Worm (Caenorhabditis elegans): ENCODE results near the gene Y39A3A.2.
"Not testable (repeated sequence)": the region's sequence is repeated elsewhere in the genome, so short reads cannot be mapped to it uniquely, and the experiment has no call there.

Y39A3A.2 gene

DNA sequence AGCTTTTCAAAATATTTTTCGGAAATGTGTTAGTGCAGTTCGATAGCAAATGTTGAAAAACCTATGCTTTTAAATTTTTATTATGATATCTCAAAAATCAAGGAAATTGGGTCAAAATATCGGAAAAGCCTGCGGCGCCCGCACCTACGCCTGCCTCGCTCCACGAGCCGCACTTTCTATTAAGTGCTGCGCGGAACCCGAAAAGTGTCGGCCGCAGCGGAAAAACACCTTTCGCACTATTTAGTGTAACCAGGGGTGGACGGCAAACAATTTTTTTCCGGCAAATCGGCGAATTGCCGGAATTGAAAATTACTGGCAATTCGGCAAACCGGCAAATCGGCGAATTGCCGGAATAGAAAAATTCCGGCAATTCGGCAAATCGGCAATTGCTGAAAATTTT lies 27.4 kb upstream of the Y39A3A.2 start:
- TF ChIP-seq ceh-90 (tag; optimal IDR thresholded peaks at IDR 0.05) (no peak), hpl-2 (GFP tag; optimal IDR thresholded peaks at IDR 0.05) (no peak), elt-3 (tag; optimal IDR thresholded peaks at IDR 0.05) (no peak), isw-1 (GFP tag; IDR thresholded peaks at IDR 0.05) (no peak), zip-4 (GFP tag; optimal IDR thresholded peaks at IDR 0.05) (no peak), ces-1 (GFP tag; optimal IDR thresholded peaks at IDR 0.05) (no peak), mep-1 (tag; optimal IDR thresholded peaks at IDR 0.05) (no peak), nhr-77 (tag; optimal IDR thresholded peaks at IDR 0.05) (no peak), snu-23 (GFP tag; optimal IDR thresholded peaks at IDR 0.05) (no peak), irx-1 (tag; optimal IDR thresholded peaks at IDR 0.05) (no peak)

DNA sequence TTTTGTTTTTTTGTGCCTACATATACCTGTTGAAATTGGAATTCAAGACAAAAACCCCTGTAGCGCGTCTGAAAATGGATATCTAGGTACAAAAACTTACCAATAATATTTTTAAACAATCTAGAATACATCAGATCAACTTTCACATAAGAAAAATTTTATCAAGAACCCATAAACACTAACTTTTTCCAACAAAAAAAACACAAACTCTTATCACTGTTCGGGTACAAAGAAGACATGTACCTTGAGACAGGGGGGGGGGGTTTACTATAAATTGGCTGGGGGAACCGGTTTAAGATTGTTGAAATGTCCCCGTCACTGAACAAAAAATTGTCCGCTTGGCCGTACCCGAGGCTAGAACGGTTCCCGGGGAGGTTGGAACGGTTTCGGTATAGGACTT lies 25.0 kb upstream of the Y39A3A.2 start, which contains the start of gene cpt-3:
cpt-3 (plus strand) TSS at position 301 of the 400 bp plus-strand sequence.
- not testable (repeated sequence) for TF ChIP-seq nhr-85 (tag); aly-2 (tag; optimal IDR thresholded peaks at IDR 0.05); egl-13 (tag; optimal IDR thresholded peaks at IDR 0.05)

DNA sequence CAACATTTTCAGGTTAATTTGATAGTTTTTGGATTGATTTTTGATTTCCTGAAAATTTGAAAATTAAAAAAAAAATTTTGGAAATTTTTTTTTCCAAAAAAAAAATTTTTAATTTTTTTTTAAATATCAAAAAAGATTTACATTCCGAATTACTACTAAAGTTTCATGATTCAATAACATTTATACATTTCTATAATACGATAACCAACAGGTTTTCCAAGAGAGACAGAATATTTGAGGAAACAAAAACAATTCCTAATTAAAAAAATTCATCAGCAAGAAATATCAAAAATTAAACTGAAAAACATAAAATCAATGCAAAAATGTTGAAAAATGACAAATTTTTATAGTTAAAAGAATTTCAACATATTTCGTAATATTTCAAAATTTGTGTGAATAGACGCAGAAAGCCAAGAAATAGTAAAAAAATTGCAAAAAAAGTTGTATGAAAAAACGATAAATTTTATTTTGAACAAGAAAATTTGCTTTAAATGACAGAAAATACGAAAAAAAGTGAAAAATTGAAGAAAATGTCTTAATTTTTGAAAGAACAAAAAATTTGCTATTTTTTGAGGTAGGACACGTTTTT lies 19.2 kb upstream of the Y39A3A.2 start, which contains the start of gene Y39A3A.4:
Y39A3A.4 (minus strand) TSS at position 51 of the 589 bp plus-strand sequence.
- no peak for TF ChIP-seq sup-37 (GFP tag; optimal IDR thresholded peaks at IDR 0.05)
- TF ChIP-seq skn-1 (tag; optimal IDR thresholded peaks at IDR 0.05): peak; percentile 44

DNA sequence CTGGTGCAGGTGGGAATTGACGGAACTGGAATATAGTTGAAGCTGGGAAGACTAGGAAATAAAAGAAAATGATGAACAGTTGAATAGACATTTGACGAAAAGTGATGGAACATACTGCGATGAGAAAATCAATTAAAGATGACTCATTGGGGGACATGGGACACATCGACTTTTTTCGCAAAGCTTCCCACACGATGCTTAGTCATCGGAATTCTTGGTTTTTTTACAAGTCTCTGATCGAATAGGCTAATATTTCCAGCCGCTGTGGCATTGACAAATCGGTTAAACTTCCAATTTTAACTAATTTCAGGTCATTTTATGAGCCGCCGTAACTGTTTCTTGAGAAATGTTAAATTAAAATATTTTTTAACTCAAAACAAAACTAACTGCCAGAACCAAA lies 10.8 kb upstream of the Y39A3A.2 start, which contains the start of gene Y39A3A.3:
Y39A3A.3 (minus strand) TSS at position 101 of the 400 bp plus-strand sequence.
- TF ChIP-seq nhr-85 (tag): peak; percentile 48
- no peak for TF ChIP-seq pax-3 (tag; optimal IDR thresholded peaks at IDR 0.05)
- no peak for TF ChIP-seq efl-3 (GFP tag; optimal IDR thresholded peaks at IDR 0.05)

DNA sequence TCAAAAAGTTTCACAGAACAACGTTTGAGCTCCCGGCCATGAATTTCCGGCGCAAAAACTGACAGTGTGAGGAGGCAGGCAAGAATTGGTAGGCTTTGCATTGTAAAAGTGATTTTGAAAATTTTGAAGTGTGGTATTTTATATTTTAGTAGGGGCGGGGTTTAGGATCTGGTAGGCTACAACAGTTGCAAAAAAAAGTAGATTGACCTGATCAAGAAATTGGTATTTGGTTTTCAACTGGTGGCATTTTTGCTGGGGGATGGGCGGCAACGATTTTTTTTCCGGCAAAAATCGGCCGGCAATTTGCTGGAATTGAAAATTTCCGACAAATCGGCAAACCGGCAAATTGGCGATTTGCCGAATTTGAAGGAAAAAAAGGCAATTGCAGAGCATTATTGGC lies 3.4 kb upstream of the Y39A3A.2 start, which contains the start of gene ins-16:
ins-16 (minus strand) TSS at position 101 of the 400 bp plus-strand sequence.
- TF ChIP-seq unc-86 (tag; optimal IDR thresholded peaks at IDR 0.05): no peak
- TF ChIP-seq C16A3.4 (tag; optimal IDR thresholded peaks at IDR 0.05): no peak
- TF ChIP-seq pax-3 (tag; optimal IDR thresholded peaks at IDR 0.05): no peak
- TF ChIP-seq efl-1 (optimal IDR thresholded peaks at IDR 0.05): no peak
- TF ChIP-seq efl-1 (GFP tag; optimal IDR thresholded peaks at IDR 0.05 in 1 of 2): no peak
- TF ChIP-seq zag-1 (tag; optimal IDR thresholded peaks at IDR 0.05): no peak
- TF ChIP-seq lir-3 (tag; optimal IDR thresholded peaks at IDR 0.05; ENCODE audit: poor library complexity): no peak
- TF ChIP-seq blmp-1 (tag; optimal IDR thresholded peaks at IDR 0.05): no peak
- TF ChIP-seq fkh-10 (GFP tag; optimal IDR thresholded peaks at IDR 0.05): no peak
- no peak for TF ChIP-seq hlh-4 (tag; optimal IDR thresholded peaks at IDR 0.05)
- no peak for TF ChIP-seq rnt-1 (tag; optimal IDR thresholded peaks at IDR 0.05)
- no peak for TF ChIP-seq ceh-63 (GFP tag; optimal IDR thresholded peaks at IDR 0.05)

DNA sequence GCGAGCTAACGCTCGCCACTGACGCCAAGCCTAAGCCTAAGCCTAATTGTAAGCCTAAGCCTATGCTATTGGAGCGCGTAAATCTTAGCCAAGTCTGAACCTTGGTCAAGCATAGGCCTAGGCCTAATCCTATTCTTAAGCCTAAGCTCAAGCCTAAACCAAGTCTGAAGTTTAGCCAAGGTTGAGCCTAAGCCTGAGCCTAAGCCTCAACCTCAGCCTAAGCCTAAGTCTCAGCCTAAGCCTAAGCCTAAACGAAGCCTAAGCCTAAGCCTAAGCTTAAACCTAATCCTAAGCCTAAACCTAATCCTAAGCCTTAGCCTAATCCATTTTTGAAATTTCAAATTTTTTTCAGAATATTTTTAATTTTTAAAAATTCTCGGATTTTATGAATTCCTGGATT lies 2.6 kb upstream of the Y39A3A.2 start:
- TF ChIP-seq blmp-1 (tag; optimal IDR thresholded peaks at IDR 0.05) (no peak), unc-86 (tag; optimal IDR thresholded peaks at IDR 0.05) (no peak), unc-98 (GFP tag; IDR thresholded peaks at IDR 0.05) (no peak), zip-4 (GFP tag; optimal IDR thresholded peaks at IDR 0.05) (no peak), ceh-63 (GFP tag; optimal IDR thresholded peaks at IDR 0.05) (no peak), lir-3 (tag; optimal IDR thresholded peaks at IDR 0.05; ENCODE audit: poor library complexity) (no peak), nhr-84 (tag; optimal IDR thresholded peaks at IDR 0.05) (no peak), C34B4.2 (tag; optimal IDR thresholded peaks at IDR 0.05) (no peak), ama-1 (optimal IDR thresholded peaks at IDR 0.05) (no peak), hlh-4 (tag; optimal IDR thresholded peaks at IDR 0.05) (no peak)

All from whole organism, L1 larva.